Fruit fly (Drosophila melanogaster) whole organism, embryonic: Measurements from ENCODE around the gene Gpdh1.

Experiments used
- Atf-2 ChIP-seq: fragments of 200-800 bp; sonication (Bioruptor generic); optimal IDR thresholded peaks from 2 replicates; lab custom pipeline; 2016; ENCODE audit warnings: missing biosample characterization, missing genetic modification characterization
- Bdp1 ChIP-seq: fragments of 200-800 bp; sonication (Bioruptor generic); optimal IDR thresholded peaks from 3 replicates; lab custom pipeline; 2016; ENCODE audit warnings: missing biosample characterization, missing genetic modification characterization
- CG10366 ChIP-seq: fragments of 200-800 bp; sonication (Bioruptor generic); IDR thresholded peaks from 2 replicates; pipeline ENCODE4 v1.3.6; 2022; ENCODE audit warnings: missing biosample characterization, missing genetic modification characterization
- CG10543 ChIP-seq: fragments of 200-800 bp; sonication (Bioruptor generic); optimal IDR thresholded peaks from 3 replicates; lab custom pipeline; 2017; ENCODE audit warnings: missing biosample characterization, mild to moderate bottlenecking, missing genetic modification characterization, moderate library complexity
- CG11085 ChIP-seq: fragments of 200-800 bp; sonication (Bioruptor generic); IDR thresholded peaks from 2 replicates; pipeline ENCODE4 v1.3.6; 2022; ENCODE audit warnings: missing biosample characterization, missing genetic modification characterization
- CG14014 ChIP-seq: fragments of 200-800 bp; sonication (Bioruptor generic); IDR thresholded peaks from 2 replicates; pipeline ENCODE4 v1.3.6; 2022; ENCODE audit warnings: missing biosample characterization, missing genetic modification characterization
- CG15514 ChIP-seq: fragments of 200-800 bp; sonication (Bioruptor generic); optimal IDR thresholded peaks from 3 replicates; lab custom pipeline; 2017; ENCODE audit warnings: missing biosample characterization, missing genetic modification characterization, mild to moderate bottlenecking, moderate library complexity, missing genetic modification reagents
- CG18262 ChIP-seq: fragments of 200-800 bp; optimal IDR thresholded peaks from 3 replicates; lab custom pipeline; 2019; ENCODE audit warnings: missing biosample characterization, mild to moderate bottlenecking, missing genetic modification characterization, moderate library complexity
- CG1832 ChIP-seq: fragments of 200-800 bp; sonication (Bioruptor generic); optimal IDR thresholded peaks from 2 replicates; lab custom pipeline; 2017; ENCODE audit warnings: missing biosample characterization, mild to moderate bottlenecking, missing genetic modification characterization, inconsistent platforms
- CG18599 ChIP-seq: fragments of 200-800 bp; sonication (Bioruptor generic); optimal IDR thresholded peaks from 3 replicates; lab custom pipeline; 2017; ENCODE audit warnings: missing biosample characterization, missing genetic modification characterization, mild to moderate bottlenecking, moderate library complexity, missing genetic modification reagents
- CG32767 ChIP-seq: fragments of 200-800 bp; sonication (Bioruptor generic); IDR thresholded peaks from 2 replicates; pipeline ENCODE4 v1.3.6; 2022; ENCODE audit warnings: missing biosample characterization, missing genetic modification characterization
- CG4730 ChIP-seq: fragments of 200-800 bp; sonication (Bioruptor generic); IDR thresholded peaks from 2 replicates; pipeline ENCODE4 v1.3.6; 2022; ENCODE audit warnings: missing biosample characterization, missing genetic modification characterization
- CG5245 ChIP-seq: fragments of 200-800 bp; sonication (Bioruptor generic); optimal IDR thresholded peaks from 3 replicates; lab custom pipeline; 2016; ENCODE audit warnings: missing biosample characterization, missing genetic modification characterization
- CG6175 ChIP-seq: fragments of 200-800 bp; sonication (Bioruptor generic); IDR thresholded peaks from 3 replicates; pipeline ENCODE4 v1.3.6; 2022; ENCODE audit warnings: missing biosample characterization, missing genetic modification characterization
- CG6272 ChIP-seq: fragments of 200-800 bp; sonication (Bioruptor generic); IDR thresholded peaks from 2 replicates; pipeline ENCODE4 v1.3.6; 2022; ENCODE audit warnings: missing biosample characterization, missing genetic modification characterization
- CG6854 ChIP-seq: fragments of 200-800 bp; sonication (Bioruptor generic); optimal IDR thresholded peaks from 3 replicates; lab custom pipeline; 2017; ENCODE audit warnings: missing biosample characterization, mild to moderate bottlenecking, missing genetic modification characterization
- CG8089 ChIP-seq: fragments of 200-800 bp; sonication (Bioruptor generic); optimal IDR thresholded peaks from 3 replicates; lab custom pipeline; 2016; ENCODE audit warnings: missing biosample characterization, missing genetic modification characterization
- D ChIP-seq, 2 experiments: fragments of 200-800 bp in 1 of 2; fragments of >200 bp in 1 of 2; sonication (Bioruptor generic) in 1 of 2; optimal IDR thresholded peaks; 2 replicates in 1 of 2; 3 replicates in 1 of 2; lab custom pipeline; 2017; ENCODE audit warnings: mild to moderate bottlenecking in 1 of 2, missing biosample characterization in 1 of 2, missing genetic modification characterization in 1 of 2, missing genetic modification reagents in 1 of 2
- Deaf1 ChIP-seq: fragments of 200-800 bp; optimal IDR thresholded peaks from 3 replicates; lab custom pipeline; 2019; ENCODE audit warnings: missing biosample characterization, mild to moderate bottlenecking, missing genetic modification characterization, moderate library complexity
- Gsc ChIP-seq: fragments of 200-800 bp; sonication (Bioruptor generic); IDR thresholded peaks from 2 replicates; pipeline ENCODE4 v1.3.6; 2022; ENCODE audit warnings: missing biosample characterization, missing genetic modification characterization
- Hand ChIP-seq: fragments of 200-800 bp; sonication (Bioruptor generic); optimal IDR thresholded peaks from 2 replicates; lab custom pipeline; 2017; ENCODE audit warnings: mild to moderate bottlenecking, missing biosample characterization, missing genetic modification reagents, missing genetic modification characterization
- Hr51 ChIP-seq, 2 experiments: fragments of 200-800 bp; sonication (Bioruptor generic); optimal IDR thresholded peaks; 2 replicates in 1 of 2; 3 replicates in 1 of 2; lab custom pipeline; 2016 to 2018; ENCODE audit warnings: missing biosample characterization in 2 of 2, missing genetic modification characterization in 2 of 2, mild to moderate bottlenecking in 1 of 2, moderate library complexity in 1 of 2
- Med ChIP-seq: fragments of 200-800 bp; sonication (Bioruptor generic); peaks from one replicate; lab custom pipeline; 2016; ENCODE audit warnings: missing biosample characterization, missing genetic modification characterization, mild to moderate bottlenecking, inconsistent platforms, moderate library complexity
- Oaz ChIP-seq: fragments of 200-800 bp; sonication (Bioruptor generic); IDR thresholded peaks from 2 replicates; pipeline ENCODE4 v1.3.6; 2022; ENCODE audit warnings: missing biosample characterization, missing genetic modification characterization
- PHDP ChIP-seq: fragments of 200-800 bp; sonication (Bioruptor generic); optimal IDR thresholded peaks from 3 replicates; lab custom pipeline; 2018; ENCODE audit warnings: missing biosample characterization, mild to moderate bottlenecking, missing genetic modification characterization, moderate library complexity
- Scr ChIP-seq: fragments of 200-800 bp; sonication (Bioruptor generic); IDR thresholded peaks from 2 replicates; pipeline ENCODE4 v1.3.6; 2022; ENCODE audit warnings: missing biosample characterization, missing genetic modification characterization; ENCODE audit not compliant: partially characterized antibody
- Trl ChIP-seq, 3 experiments: fragments of >200 bp in 2 of 3; fragments of 200-800 bp in 1 of 3; sonication (Bioruptor generic) in 1 of 3; optimal IDR thresholded peaks; 2 replicates in 1 of 3; 3 replicates in 2 of 3; lab custom pipeline; 2016 to 2017; ENCODE audit warnings: missing biosample characterization in 1 of 3, missing genetic modification characterization in 1 of 3
- al ChIP-seq: fragments of 200-800 bp; sonication (Bioruptor generic); IDR thresholded peaks from 2 replicates; pipeline ENCODE4 v1.3.6; 2022; ENCODE audit warnings: missing biosample characterization, missing genetic modification characterization
- corto ChIP-seq: fragments of 200-800 bp; sonication (Bioruptor generic); optimal IDR thresholded peaks from 2 replicates; lab custom pipeline; 2016; ENCODE audit warnings: missing biosample characterization, mild to moderate bottlenecking, missing genetic modification characterization, moderate library complexity
- crol ChIP-seq: fragments of 200-800 bp; sonication (Bioruptor generic); IDR thresholded peaks from 2 replicates; pipeline ENCODE4 v1.3.6; 2022; ENCODE audit warnings: missing biosample characterization, missing genetic modification characterization
- dmrt11E ChIP-seq: fragments of 200-800 bp; sonication (Bioruptor generic); optimal IDR thresholded peaks from 3 replicates; lab custom pipeline; 2018; ENCODE audit warnings: missing biosample characterization, mild to moderate bottlenecking, missing genetic modification characterization, moderate library complexity
- dysf ChIP-seq: fragments of 200-800 bp; sonication (Bioruptor generic); IDR thresholded peaks from 3 replicates; pipeline ENCODE4 v1.3.6; 2022; ENCODE audit warnings: missing biosample characterization, missing genetic modification characterization
- esg ChIP-seq: fragments of 200-800 bp; sonication (Bioruptor generic); conservative IDR thresholded peaks from 2 replicates; pipeline ENCODE4 v1.3.6; 2022; ENCODE audit warnings: missing biosample characterization, missing genetic modification characterization
- ftz-f1 ChIP-seq: fragments of 200-800 bp; sonication (Bioruptor generic); optimal IDR thresholded peaks from 2 replicates; lab custom pipeline; 2016; ENCODE audit warnings: missing biosample characterization, missing genetic modification characterization
- grn ChIP-seq: fragments of 200-800 bp; sonication (Bioruptor generic); optimal IDR thresholded peaks from 3 replicates; lab custom pipeline; 2017; ENCODE audit warnings: missing biosample characterization, missing genetic modification characterization
- gsb-n ChIP-seq: fragments of 200-800 bp; sonication (Bioruptor generic); optimal IDR thresholded peaks from 3 replicates; lab custom pipeline; 2018; ENCODE audit warnings: missing biosample characterization, mild to moderate bottlenecking, missing genetic modification characterization
- ham ChIP-seq: fragments of 200-800 bp; sonication (Bioruptor generic); IDR thresholded peaks from 2 replicates; pipeline ENCODE4 v1.3.6; 2022; ENCODE audit warnings: missing biosample characterization, missing genetic modification characterization
- hkb ChIP-seq, 2 experiments: fragments of 200-800 bp in 1 of 2; fragments of >200 bp in 1 of 2; sonication (Bioruptor generic) in 1 of 2; IDR thresholded peaks in 1 of 2; optimal IDR thresholded peaks in 1 of 2; 2 replicates each; pipeline versions ENCODE4 v1.3.6 to Lab custom; 2017 to 2022; ENCODE audit warnings: missing biosample characterization in 1 of 2, missing genetic modification characterization in 1 of 2
- insv ChIP-seq, 2 experiments: fragments of 200-800 bp; sonication (Bioruptor generic); optimal IDR thresholded peaks; 3 replicates each; lab custom pipeline; 2016 to 2018; ENCODE audit warnings: missing biosample characterization in 2 of 2, missing genetic modification characterization in 2 of 2
- inv ChIP-seq: fragments of 200-800 bp; sonication (Bioruptor generic); IDR thresholded peaks from 2 replicates; pipeline ENCODE4 v1.3.6; 2022; ENCODE audit warnings: missing biosample characterization, missing genetic modification characterization; ENCODE audit not compliant: partially characterized antibody
- klu ChIP-seq: fragments of 200-800 bp; sonication (Bioruptor generic); IDR thresholded peaks from 2 replicates; pipeline ENCODE4 v1.3.6; 2022; ENCODE audit warnings: missing biosample characterization, missing genetic modification characterization
- kni ChIP-seq: fragments of 200-800 bp; sonication (Bioruptor generic); optimal IDR thresholded peaks from 3 replicates; lab custom pipeline; 2017; ENCODE audit warnings: mild to moderate bottlenecking, missing biosample characterization, missing genetic modification reagents, missing genetic modification characterization
- nmo ChIP-seq: fragments of 200-800 bp; sonication (Bioruptor generic); optimal IDR thresholded peaks from 2 replicates; lab custom pipeline; 2018; ENCODE audit warnings: missing biosample characterization, mild to moderate bottlenecking, missing genetic modification characterization, moderate library complexity
- nom ChIP-seq: fragments of 200-800 bp; sonication (Bioruptor generic); optimal IDR thresholded peaks from 2 replicates; lab custom pipeline; 2017; ENCODE audit warnings: missing biosample characterization, missing genetic modification characterization, mild to moderate bottlenecking, moderate library complexity, missing genetic modification reagents
- otp ChIP-seq: fragments of 200-800 bp; sonication (Bioruptor generic); IDR thresholded peaks from 3 replicates; pipeline ENCODE4, ENCODE4 v1.3.6; 2022; ENCODE audit warnings: missing biosample characterization, missing genetic modification characterization
- p53 ChIP-seq: fragments of 200-800 bp; sonication (Bioruptor generic); optimal IDR thresholded peaks from 2 replicates; lab custom pipeline; 2016; ENCODE audit warnings: missing biosample characterization, missing genetic modification characterization
- psq ChIP-seq: fragments of 200-800 bp; sonication (Bioruptor generic); optimal IDR thresholded peaks from 2 replicates; lab custom pipeline; 2017; ENCODE audit warnings: missing biosample characterization, missing genetic modification characterization
- shn ChIP-seq: fragments of 200-800 bp; sonication (Bioruptor generic); optimal IDR thresholded peaks from 3 replicates; lab custom pipeline; 2016; ENCODE audit warnings: missing biosample characterization, missing genetic modification characterization
- vvl ChIP-seq: fragments of 200-800 bp; sonication (Bioruptor generic); IDR thresholded peaks from 2 replicates; pipeline ENCODE4 v1.3.6; 2022; ENCODE audit warnings: missing biosample characterization, missing genetic modification characterization

Gpdh1 gene

DNA sequence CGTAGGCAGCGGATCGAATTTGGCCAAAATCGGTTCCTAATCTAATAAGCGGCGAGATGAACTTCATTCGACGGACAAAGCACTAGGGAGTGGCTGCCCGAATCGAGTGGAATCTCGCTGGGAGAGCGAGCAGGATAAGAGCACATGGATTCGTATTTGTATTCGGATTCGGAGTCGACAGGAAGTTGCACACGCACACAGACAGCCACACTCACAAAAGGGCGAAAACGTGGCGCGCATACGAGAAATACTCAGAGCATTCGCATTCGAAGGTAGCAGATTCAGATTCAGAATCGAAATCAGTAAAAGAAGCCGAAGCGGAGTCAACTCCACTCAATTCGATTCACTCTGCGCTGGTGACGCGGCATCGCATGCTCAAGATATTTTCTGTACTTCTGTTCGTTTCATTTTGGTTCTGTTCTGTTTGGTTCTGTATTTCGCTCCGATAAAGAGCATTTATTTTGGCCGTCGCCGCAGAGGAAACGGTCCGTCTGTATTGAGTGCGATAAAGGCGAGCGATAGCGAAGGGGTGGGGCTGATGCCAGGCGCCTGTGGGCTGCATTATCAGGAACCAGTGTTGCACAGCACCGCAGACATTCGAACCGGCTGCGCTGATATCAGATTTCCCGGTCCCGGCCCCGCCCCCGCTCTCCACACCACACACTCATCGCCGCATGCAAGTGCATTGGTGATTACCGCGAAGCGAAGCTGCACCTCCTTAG is 35.1 kb downstream of the Gpdh1 start (continued):
- TF ChIP-seq al (GFP tag; lab: Robert Waterston, UW) (no peak), CG6272 (GFP tag; lab: Robert Waterston, UW) (no peak), shn (GFP tag; lab: Kevin White, UChicago) (no peak), gsb-n (tag; lab: Kevin White, UChicago) (no peak), CG14014 (GFP tag; lab: Robert Waterston, UW) (no peak), nmo (GFP tag; lab: Kevin White, UChicago) (no peak), esg (GFP tag; lab: Robert Waterston, UW) (no peak), corto (GFP tag; lab: Kevin White, UChicago) (peak; percentile 21), inv (GFP tag; lab: Robert Waterston, UW) (no peak), D (optimal IDR thresholded peaks at IDR 0.05; lab: Kevin White, UChicago) (no peak), D (GFP tag; optimal IDR thresholded peaks at IDR 0.05; lab: Kevin White, UChicago) (no peak), CG15514 (peak; percentile 11), CG18599 (GFP tag; lab: Kevin White, UChicago) (peak; percentile 23), CG18262 (tag; lab: Kevin White, UChicago) (no peak), grn (peak; percentile 94), kni (GFP tag; lab: Kevin White, UChicago) (peak; percentile 79), Bdp1 (no peak), Gsc (no peak), ftz-f1 (GFP tag; lab: Kevin White, UChicago) (no peak), Hand (GFP tag; lab: Kevin White, UChicago) (no peak), insv (GFP tag; optimal IDR thresholded peaks at IDR 0.05; lab: Kevin White, UChicago) (peak in 1 of 2 experiments; percentile 85), vvl (GFP tag; lab: Robert Waterston, UW) (no peak), dysf (GFP tag; lab: Robert Waterston, UW) (no peak), CG1832 (no peak), CG6854 (GFP tag; lab: Kevin White, UChicago) (no peak), CG10543 (peak; percentile 13), Hr51 (GFP tag; optimal IDR thresholded peaks at IDR 0.05; lab: Kevin White, UChicago) (no peak), CG4730 (no peak), CG10366 (GFP tag; lab: Robert Waterston, UW) (no peak), ham (GFP tag; lab: Robert Waterston, UW) (no peak), Trl (optimal IDR thresholded peaks at IDR 0.05; lab: Kevin White, UChicago) (peak in 1 of 2 experiments; percentile 21), Trl (GFP tag; optimal IDR thresholded peaks at IDR 0.05; lab: Kevin White, UChicago) (no peak), Atf-2 (no peak), CG8089 (GFP tag; lab: Kevin White, UChicago) (no peak), psq (GFP tag; lab: Kevin White, UChicago) (no peak), otp (GFP tag; lab: Robert Waterston, UW) (no peak), CG32767 (GFP tag; lab: Robert Waterston, UW) (no peak), Scr (GFP tag; lab: Robert Waterston, UW) (no peak), hkb (optimal IDR thresholded peaks at IDR 0.05; lab: Kevin White, UChicago) (no peak), hkb (GFP tag; IDR thresholded peaks at IDR 0.05; lab: Robert Waterston, UW) (no peak), p53 (no peak), crol (GFP tag; lab: Robert Waterston, UW) (no peak), CG5245 (no peak), Med (GFP tag; lab: Kevin White, UChicago) (peak; percentile 62), Oaz (GFP tag; lab: Robert Waterston, UW) (no peak), nom (peak; percentile 30), klu (GFP tag; lab: Robert Waterston, UW) (no peak), CG6175 (no peak), dmrt11E (no peak), Deaf1 (tag; lab: Kevin White, UChicago) (peak; percentile 58), PHDP (tag; lab: Kevin White, UChicago) (no peak), CG11085 (GFP tag; lab: Robert Waterston, UW) (no peak)
